Worm (Caenorhabditis elegans) whole organism, late embryonic: ENCODE data around the gene msp-56.

Source experiments
- ama-1 ChIP-seq: fragments of 150-350 bp; optimal IDR thresholded peaks from 2 replicates; lab custom pipeline; 2014
- elt-2 ChIP-seq: sonication (generic microtip); optimal IDR thresholded peaks from 2 replicates; lab custom pipeline; 2016; ENCODE audit warnings: missing genetic modification reagents, missing genetic modification characterization, missing compliant biosample characterization

DNA sequence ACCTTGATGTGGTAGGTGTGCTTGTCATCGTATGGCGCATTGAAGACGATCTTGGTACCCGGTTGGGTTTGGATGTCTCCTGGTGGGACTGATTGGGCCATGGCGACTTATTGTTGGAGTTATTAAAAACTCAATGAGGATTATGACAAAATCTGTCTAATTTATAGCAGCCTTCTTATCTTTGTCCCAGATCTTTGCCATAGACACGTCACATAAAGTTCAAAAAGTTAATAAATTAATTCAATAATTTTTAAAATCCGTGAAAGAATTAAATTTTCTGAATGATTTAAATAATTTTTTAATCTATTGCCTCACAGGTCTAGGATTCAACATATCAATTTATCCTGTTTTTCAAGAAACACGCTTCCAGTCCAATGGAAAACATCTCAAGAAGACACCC, 5.0 kb upstream of the msp-56 start, which contains the start of gene msp-81:
- TF ChIP-seq elt-2 (no peak), ama-1 (lab: Kevin White, UChicago) (no peak)
